Worm (Caenorhabditis elegans) whole organism, L1 larva: ENCODE results near the gene D2023.6.

ENCODE experiments used
- C04F5.9 ChIP-seq: sonication (generic microtip); optimal IDR thresholded peaks from 2 replicates; lab custom pipeline; 2016; ENCODE audit warnings: missing genetic modification characterization, missing compliant biosample characterization
- C16A3.4 ChIP-seq: fragments of 150-350 bp; optimal IDR thresholded peaks from 2 replicates; lab custom pipeline; 2014; ENCODE audit warnings: missing biosample characterization, missing genetic modification characterization
- F16B12.6 ChIP-seq: fragments of 150-350 bp; optimal IDR thresholded peaks from 2 replicates; lab custom pipeline; 2014; ENCODE audit warnings: missing biosample characterization, missing genetic modification characterization
- ama-1 ChIP-seq: fragments of 150-350 bp; optimal IDR thresholded peaks from 2 replicates; lab custom pipeline; 2014
- ceh-63 ChIP-seq: fragments of 200-800 bp; sonication (Bioruptor generic); optimal IDR thresholded peaks from 2 replicates; lab custom pipeline; 2018; ENCODE audit warnings: mild to moderate bottlenecking, missing genetic modification characterization, missing compliant biosample characterization
- ceh-82 ChIP-seq, 3 experiments: fragments of 150-350 bp in 1 of 3; sonication (generic microtip) in 2 of 3; optimal IDR thresholded peaks; 2 replicates each; lab custom pipeline; 2014 to 2017; ENCODE audit warnings: missing biosample characterization in 3 of 3, missing genetic modification characterization in 3 of 3
- ceh-88 ChIP-seq: fragments of 200-800 bp; sonication (Bioruptor generic); IDR thresholded peaks from 2 replicates; pipeline ENCODE4 v1.3.6; 2022; ENCODE audit warnings: missing genetic modification characterization, missing compliant biosample characterization
- efl-1 ChIP-seq, 4 experiments: fragments of 150-350 bp; optimal IDR thresholded peaks in 3 of 4; peaks in 1 of 4; 1 replicate in 1 of 4; 2 replicates in 3 of 4; lab custom pipeline; 2014; ENCODE audit warnings: missing biosample characterization in 2 of 4, missing genetic modification characterization in 2 of 4, missing genetic modification reagents in 2 of 4
- efl-3 ChIP-seq: fragments of 200-800 bp; sonication (Bioruptor generic); optimal IDR thresholded peaks from 2 replicates; lab custom pipeline; 2018; ENCODE audit warnings: mild to moderate bottlenecking, missing genetic modification characterization, missing compliant biosample characterization
- egl-13 ChIP-seq: sonication (generic microtip); optimal IDR thresholded peaks from 2 replicates; lab custom pipeline; 2016; ENCODE audit warnings: missing genotype, missing genetic modification reagents, missing genetic modification characterization, missing compliant biosample characterization
- elt-2 ChIP-seq: sonication (generic microtip); optimal IDR thresholded peaks from 2 replicates; lab custom pipeline; 2016; ENCODE audit warnings: missing genetic modification characterization, mild to moderate bottlenecking, inconsistent platforms, missing compliant biosample characterization, missing genetic modification reagents
- elt-3 ChIP-seq, 6 experiments: fragments of 150-350 bp in 1 of 6; sonication (generic microtip); optimal IDR thresholded peaks; 2 replicates each; lab custom pipeline; 2017 to 2018; ENCODE audit warnings: missing biosample characterization in 6 of 6, missing genetic modification characterization in 6 of 6, inconsistent platforms in 1 of 6
- ets-5 ChIP-seq: fragments of 200-800 bp; sonication (Bioruptor generic); IDR thresholded peaks from 2 replicates; pipeline ENCODE4 v1.3.6; 2022; ENCODE audit warnings: missing genetic modification characterization, missing compliant biosample characterization
- fkh-10 ChIP-seq: sonication (generic microtip); optimal IDR thresholded peaks from 2 replicates; lab custom pipeline; 2017; ENCODE audit warnings: missing biosample characterization, missing genetic modification reagents, missing genetic modification characterization
- fkh-4 ChIP-seq: sonication (generic microtip); optimal IDR thresholded peaks from 2 replicates; lab custom pipeline; 2016; ENCODE audit warnings: missing compliant biosample characterization, missing genetic modification characterization, borderline replicate concordance
- fkh-8 ChIP-seq: sonication (generic microtip); optimal IDR thresholded peaks from 2 replicates; lab custom pipeline; 2016; ENCODE audit warnings: mild to moderate bottlenecking, missing genetic modification characterization, missing compliant biosample characterization
- hlh-17 ChIP-seq: fragments of 200-800 bp; sonication (Bioruptor generic); optimal IDR thresholded peaks from 2 replicates; lab custom pipeline; 2018; ENCODE audit warnings: missing genetic modification characterization, mild to moderate bottlenecking, missing compliant biosample characterization, moderate library complexity, borderline replicate concordance
- hlh-4 ChIP-seq: sonication (generic microtip); optimal IDR thresholded peaks from 2 replicates; lab custom pipeline; 2016; ENCODE audit warnings: mild to moderate bottlenecking, missing genetic modification characterization, missing compliant biosample characterization
- hpl-2 ChIP-seq: fragments of 150-350 bp; optimal IDR thresholded peaks from 2 replicates; lab custom pipeline; 2014; ENCODE audit warnings: missing biosample characterization, missing genetic modification reagents, missing genetic modification characterization
- irx-1 ChIP-seq: sonication (generic microtip); optimal IDR thresholded peaks from 2 replicates; lab custom pipeline; 2016; ENCODE audit warnings: missing genetic modification characterization, missing compliant biosample characterization
- lin-13 ChIP-seq: fragments of 150-350 bp; optimal IDR thresholded peaks from 2 replicates; lab custom pipeline; 2014; ENCODE audit warnings: missing biosample characterization, missing genetic modification reagents, missing genetic modification characterization
- lin-14 ChIP-seq: fragments of 200-800 bp; sonication (Bioruptor generic); optimal IDR thresholded peaks from 2 replicates; lab custom pipeline; 2018; ENCODE audit warnings: mild to moderate bottlenecking, missing genetic modification characterization, moderate library complexity, missing compliant biosample characterization
- lin-35 ChIP-seq, 2 experiments: fragments of 150-350 bp; optimal IDR thresholded peaks; 2 replicates each; lab custom pipeline; 2014; ENCODE audit warnings: missing biosample characterization in 2 of 2, missing genetic modification characterization in 2 of 2, missing genetic modification reagents in 2 of 2
- lin-39 ChIP-seq: fragments of 150-350 bp; optimal IDR thresholded peaks from 2 replicates; lab custom pipeline; 2014; ENCODE audit warnings: missing biosample characterization, missing genetic modification reagents, missing genetic modification characterization
- lir-3 ChIP-seq: sonication (generic microtip); optimal IDR thresholded peaks from 2 replicates; lab custom pipeline; 2016; ENCODE audit warnings: mild to moderate bottlenecking, missing genetic modification characterization, moderate library complexity, missing compliant biosample characterization; ENCODE audit not compliant: poor library complexity
- lsy-2 ChIP-seq, 2 experiments: fragments of 150-350 bp; optimal IDR thresholded peaks; 2 replicates each; lab custom pipeline; 2014; ENCODE audit warnings: missing biosample characterization in 2 of 2, missing genetic modification characterization in 2 of 2
- mdl-1 ChIP-seq, 2 experiments: fragments of 150-350 bp; optimal IDR thresholded peaks; 2 replicates each; lab custom pipeline; 2014 to 2017; ENCODE audit warnings: missing biosample characterization in 2 of 2, missing genetic modification characterization in 2 of 2, inconsistent platforms in 1 of 2
- mep-1 ChIP-seq: fragments of 150-350 bp; optimal IDR thresholded peaks from 2 replicates; lab custom pipeline; 2014; ENCODE audit warnings: missing biosample characterization, missing genetic modification characterization
- nhr-11 ChIP-seq: fragments of 150-350 bp; optimal IDR thresholded peaks from 2 replicates; lab custom pipeline; 2014; ENCODE audit warnings: missing biosample characterization, missing genetic modification characterization
- nhr-19 ChIP-seq: fragments of 200-800 bp; sonication (Bioruptor generic); conservative IDR thresholded peaks from 2 replicates; pipeline ENCODE4 v1.3.6; 2022; ENCODE audit warnings: missing genetic modification characterization, missing compliant biosample characterization
- nhr-71 ChIP-seq: sonication (generic microtip); optimal IDR thresholded peaks from 2 replicates; lab custom pipeline; 2016; ENCODE audit warnings: mild to moderate bottlenecking, missing genetic modification characterization, moderate library complexity, missing compliant biosample characterization
- nhr-84 ChIP-seq: sonication (generic microtip); optimal IDR thresholded peaks from 2 replicates; lab custom pipeline; 2017; ENCODE audit warnings: missing biosample characterization, missing genetic modification characterization
- nhr-85 ChIP-seq: sonication (generic microtip); peaks from one replicate; lab custom pipeline; 2016; ENCODE audit warnings: missing genetic modification characterization, inconsistent platforms, missing compliant biosample characterization
- nhr-90 ChIP-seq: sonication (generic microtip); optimal IDR thresholded peaks from 2 replicates; lab custom pipeline; 2016; ENCODE audit warnings: mild to moderate bottlenecking, missing genetic modification characterization, missing compliant biosample characterization; ENCODE audit not compliant: poor library complexity
- pag-3 ChIP-seq: sonication (generic microtip); optimal IDR thresholded peaks from 2 replicates; lab custom pipeline; 2017; ENCODE audit warnings: missing genetic modification characterization, mild to moderate bottlenecking, missing compliant biosample characterization, antibody characterized with exemption, borderline replicate concordance; ENCODE audit not compliant: insufficient read depth
- pax-3 ChIP-seq: fragments of 200-800 bp; sonication (Bioruptor generic); optimal IDR thresholded peaks from 2 replicates; lab custom pipeline; 2018; ENCODE audit warnings: mild to moderate bottlenecking, missing genetic modification characterization, moderate library complexity, missing compliant biosample characterization
- pqm-1 ChIP-seq: sonication (generic microtip); optimal IDR thresholded peaks from 3 replicates; lab custom pipeline; 2017; ENCODE audit warnings: missing biosample characterization, missing genetic modification characterization
- skn-1 ChIP-seq: fragments of 150-350 bp; optimal IDR thresholded peaks from 2 replicates; lab custom pipeline; 2014; ENCODE audit warnings: missing biosample characterization, missing genetic modification characterization
- snu-23 ChIP-seq: sonication (generic microtip); optimal IDR thresholded peaks from 2 replicates; lab custom pipeline; 2016; ENCODE audit warnings: missing genetic modification characterization, missing compliant biosample characterization
- sox-4 ChIP-seq: sonication (generic microtip); optimal IDR thresholded peaks from 2 replicates; lab custom pipeline; 2016; ENCODE audit warnings: missing genetic modification characterization, missing compliant biosample characterization
- sptf-1 ChIP-seq: fragments of 150-350 bp; optimal IDR thresholded peaks from 2 replicates; lab custom pipeline; 2014; ENCODE audit warnings: missing biosample characterization, missing genetic modification characterization
- sup-37 ChIP-seq: fragments of 200-800 bp; sonication (Bioruptor generic); optimal IDR thresholded peaks from 2 replicates; lab custom pipeline; 2018; ENCODE audit warnings: mild to moderate bottlenecking, missing genetic modification characterization, missing compliant biosample characterization
- swsn-7 ChIP-seq: sonication (generic microtip); optimal IDR thresholded peaks from 2 replicates; lab custom pipeline; 2016; ENCODE audit warnings: missing genetic modification characterization, missing compliant biosample characterization
- tbx-2 ChIP-seq: sonication (generic microtip); optimal IDR thresholded peaks from 2 replicates; lab custom pipeline; 2016; ENCODE audit warnings: missing genetic modification characterization, missing compliant biosample characterization
- tlp-1 ChIP-seq: fragments of 150-350 bp; optimal IDR thresholded peaks from 2 replicates; lab custom pipeline; 2014; ENCODE audit warnings: missing biosample characterization, missing genetic modification characterization
- unc-30 ChIP-seq: sonication (generic microtip); optimal IDR thresholded peaks from 2 replicates; lab custom pipeline; 2017; ENCODE audit warnings: missing biosample characterization, missing genetic modification characterization
- unc-86 ChIP-seq: sonication (generic microtip); optimal IDR thresholded peaks from 2 replicates; lab custom pipeline; 2016; ENCODE audit warnings: missing genetic modification characterization, missing compliant biosample characterization
- unc-98 ChIP-seq: fragments of 200-800 bp; sonication (Bioruptor generic); IDR thresholded peaks from 2 replicates; pipeline ENCODE4 v1.3.6; 2022; ENCODE audit warnings: missing genetic modification characterization, missing compliant biosample characterization
- zip-4 ChIP-seq: fragments of 200-800 bp; sonication (Bioruptor generic); optimal IDR thresholded peaks from 2 replicates; lab custom pipeline; 2018; ENCODE audit warnings: mild to moderate bottlenecking, missing genetic modification characterization, moderate library complexity, missing compliant biosample characterization

Gene D2023.6

DNA sequence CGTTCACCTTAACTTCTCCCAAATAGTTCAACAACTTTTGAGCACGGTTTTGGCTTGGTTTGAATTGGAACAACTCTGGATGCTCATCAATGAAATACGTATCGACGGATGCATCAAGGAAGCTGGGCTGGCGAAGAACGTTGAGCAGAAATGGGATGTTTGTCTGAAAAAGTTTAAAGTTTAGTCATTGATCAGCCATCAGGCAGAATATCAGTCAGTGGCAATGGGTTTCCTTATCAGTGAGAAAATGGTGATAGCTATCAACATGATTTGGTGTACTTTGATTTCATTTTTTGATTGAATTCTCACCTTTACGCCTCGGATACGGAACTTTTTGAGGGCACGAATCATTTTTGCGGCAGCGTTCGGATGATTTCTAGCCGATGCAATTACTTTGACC lies 6.6 kb upstream of the D2023.6 start:
- TF ChIP-seq ama-1 (lab: Kevin White, UChicago) (peak; percentile 2), nhr-85 (peak; percentile 61), lin-35 (GFP tag; optimal IDR thresholded peaks at IDR 0.05; lab: Kevin White, UChicago) (peak in 1 of 2 experiments; percentile 3), nhr-71 (tag; lab: Kevin White, UChicago) (peak; percentile 1), pqm-1 (no peak), lir-3 (tag; lab: Kevin White, UChicago) (no peak)
- TF ChIP-seq, all 84 proteins: peak for 4

DNA sequence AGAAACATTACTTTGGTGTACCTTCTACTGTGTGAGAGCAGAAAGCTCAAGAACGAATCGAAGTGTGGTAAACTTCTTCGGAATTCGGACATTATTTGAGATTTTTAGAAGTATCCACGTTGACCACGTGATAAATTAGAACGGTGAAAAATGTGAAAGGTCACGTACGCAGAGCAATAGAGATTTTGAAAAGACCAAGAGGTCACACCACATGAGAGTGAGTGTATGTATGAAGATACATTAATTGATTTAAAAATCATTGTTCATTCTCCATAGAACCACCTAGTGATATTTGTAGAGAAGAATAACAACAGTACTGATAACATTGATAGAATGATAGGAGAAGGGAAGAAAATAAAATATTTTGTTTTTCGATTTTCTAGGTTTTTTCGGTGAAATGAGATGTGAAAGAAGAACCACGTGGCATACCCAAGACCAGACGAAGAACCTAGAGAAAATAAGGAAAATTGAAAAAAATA lies 4.7 kb upstream of the D2023.6 start, which contains the start of gene pyc-1:
Gene pyc-1, minus strand, starts transcription at position 69 of the 479 bp plus-strand sequence.
- TF ChIP-seq fkh-8 (no peak), C16A3.4 (tag; lab: Kevin White, UChicago) (peak; percentile 18), nhr-85 (peak; percentile 62), ets-5 (no peak), fkh-4 (tag; lab: Kevin White, UChicago) (no peak), unc-30 (tag; lab: Kevin White, UChicago) (no peak), lir-3 (tag; lab: Kevin White, UChicago) (peak; percentile 52), tbx-2 (peak; percentile 25), pax-3 (tag; lab: Kevin White, UChicago) (no peak), ceh-82 (tag; optimal IDR thresholded peaks at IDR 0.05; lab: Kevin White, UChicago) (no peak), lin-39 (tag; lab: Kevin White, UChicago) (no peak), nhr-11 (tag; lab: Kevin White, UChicago) (no peak), elt-2 (tag; lab: Kevin White, UChicago) (peak; percentile 37), fkh-10 (no peak), elt-3 (tag; optimal IDR thresholded peaks at IDR 0.05; lab: Kevin White, UChicago) (peak in 5 of 6 experiments; percentile 42 to 82 (median 75)), egl-13 (tag; lab: Kevin White, UChicago) (no peak), mdl-1 (tag; optimal IDR thresholded peaks at IDR 0.05; lab: Kevin White, UChicago) (peak in 1 of 2 experiments; percentile 6), efl-1 (optimal IDR thresholded peaks at IDR 0.05; lab: Kevin White, UChicago) (peak in 1 of 2 experiments; percentile 1), efl-1 (GFP tag; optimal IDR thresholded peaks at IDR 0.05 in 1 of 2; lab: Kevin White, UChicago) (no peak), lin-35 (GFP tag; optimal IDR thresholded peaks at IDR 0.05; lab: Kevin White, UChicago) (peak in 1 of 2 experiments; percentile 72), sptf-1 (tag; lab: Kevin White, UChicago) (no peak), lin-14 (GFP tag; lab: Kevin White, UChicago) (peak; percentile 64), nhr-19 (GFP tag; lab: Robert Waterston, UW) (peak; percentile 88), nhr-90 (tag; lab: Kevin White, UChicago) (peak; percentile 69), C04F5.9 (tag; lab: Kevin White, UChicago) (no peak), skn-1 (tag; lab: Kevin White, UChicago) (no peak), pag-3 (no peak), mep-1 (tag; lab: Kevin White, UChicago) (peak; percentile 74), sox-4 (tag; lab: Kevin White, UChicago) (no peak), hlh-4 (no peak), nhr-71 (tag; lab: Kevin White, UChicago) (peak; percentile 93), ceh-63 (GFP tag; lab: Kevin White, UChicago) (no peak), zip-4 (GFP tag; lab: Kevin White, UChicago) (peak; percentile 13), hpl-2 (GFP tag; lab: Kevin White, UChicago) (no peak), sup-37 (peak; percentile 1), lsy-2 (tag; optimal IDR thresholded peaks at IDR 0.05; lab: Kevin White, UChicago) (peak; percentile 22 to 37), hlh-17 (GFP tag; lab: Kevin White, UChicago) (no peak), unc-98 (no peak), efl-3 (GFP tag; lab: Kevin White, UChicago) (no peak), lin-13 (no peak), unc-86 (no peak), tlp-1 (tag; lab: Kevin White, UChicago) (no peak), nhr-84 (tag; lab: Kevin White, UChicago) (no peak), snu-23 (peak; percentile 79), swsn-7 (tag; lab: Kevin White, UChicago) (peak; percentile 34), F16B12.6 (tag; lab: Kevin White, UChicago) (no peak), ceh-88 (GFP tag; lab: Robert Waterston, UW) (peak; percentile 49), irx-1 (tag; lab: Kevin White, UChicago) (no peak)
